Worm (Caenorhabditis elegans) whole organism, late embryonic: ENCODE measurements around the gene dhs-8.

Source experiments
- C08G9.2 ChIP-seq: sonication (generic microtip); optimal IDR thresholded peaks from 2 replicates; lab custom pipeline; 2016; ENCODE audit warnings: mild to moderate bottlenecking, missing genetic modification characterization, moderate library complexity, missing compliant biosample characterization
- C38D4.7 ChIP-seq: fragments of 200-800 bp; sonication (Bioruptor generic); optimal IDR thresholded peaks from 2 replicates; lab custom pipeline; 2018; ENCODE audit warnings: mild to moderate bottlenecking, missing genetic modification characterization, moderate library complexity, missing compliant biosample characterization
- T23F11.4 ChIP-seq: fragments of 200-800 bp; sonication (Bioruptor generic); optimal IDR thresholded peaks from 2 replicates; lab custom pipeline; 2018; ENCODE audit warnings: mild to moderate bottlenecking, missing genetic modification characterization, missing compliant biosample characterization
- ceh-18 ChIP-seq: sonication (generic microtip); optimal IDR thresholded peaks from 2 replicates; lab custom pipeline; 2016; ENCODE audit warnings: missing genetic modification characterization, missing compliant biosample characterization
- ceh-19 ChIP-seq: fragments of 200-800 bp; sonication (Bioruptor generic); optimal IDR thresholded peaks from 2 replicates; lab custom pipeline; 2018; ENCODE audit warnings: mild to moderate bottlenecking, missing genetic modification characterization, missing compliant biosample characterization
- ceh-24 ChIP-seq: sonication (generic microtip); optimal IDR thresholded peaks from 2 replicates; lab custom pipeline; 2016; ENCODE audit warnings: mild to moderate bottlenecking, missing genetic modification characterization, missing compliant biosample characterization
- ceh-31 ChIP-seq: sonication (generic microtip); optimal IDR thresholded peaks from 2 replicates; lab custom pipeline; 2016; ENCODE audit warnings: missing genetic modification characterization, missing compliant biosample characterization
- ceh-34 ChIP-seq: sonication (generic microtip); optimal IDR thresholded peaks from 2 replicates; lab custom pipeline; 2016; ENCODE audit warnings: mild to moderate bottlenecking, missing genetic modification characterization, missing compliant biosample characterization
- ceh-48 ChIP-seq: sonication (generic microtip); optimal IDR thresholded peaks from 2 replicates; lab custom pipeline; 2016; ENCODE audit warnings: missing genetic modification characterization, inconsistent platforms, missing compliant biosample characterization
- ceh-6 ChIP-seq: fragments of 200-800 bp; sonication (Bioruptor generic); optimal IDR thresholded peaks from 2 replicates; lab custom pipeline; 2018; ENCODE audit warnings: mild to moderate bottlenecking, missing genetic modification characterization, missing compliant biosample characterization
- che-1 ChIP-seq: sonication (generic microtip); optimal IDR thresholded peaks from 2 replicates; lab custom pipeline; 2016; ENCODE audit warnings: mild to moderate bottlenecking, missing genetic modification characterization, missing compliant biosample characterization
- dve-1 ChIP-seq: sonication (generic microtip); optimal IDR thresholded peaks from 2 replicates; lab custom pipeline; 2017; ENCODE audit warnings: antibody characterized with exemption, mild to moderate bottlenecking, missing genetic modification characterization, missing compliant biosample characterization
- elt-4 ChIP-seq: sonication (generic microtip); optimal IDR thresholded peaks from 2 replicates; lab custom pipeline; 2016; ENCODE audit warnings: missing genetic modification characterization, missing compliant biosample characterization
- gmeb-2 ChIP-seq: sonication (generic microtip); optimal IDR thresholded peaks from 2 replicates; lab custom pipeline; 2016; ENCODE audit warnings: missing genetic modification characterization, inconsistent platforms, missing compliant biosample characterization
- hlh-6 ChIP-seq: sonication (generic microtip); optimal IDR thresholded peaks from 2 replicates; lab custom pipeline; 2016; ENCODE audit warnings: missing genotype, missing genetic modification characterization, missing compliant biosample characterization
- nfya-1 ChIP-seq: sonication (generic microtip); optimal IDR thresholded peaks from 2 replicates; lab custom pipeline; 2017; ENCODE audit warnings: missing genetic modification characterization, mild to moderate bottlenecking, missing compliant biosample characterization, antibody characterized with exemption, moderate library complexity
- nhr-232 ChIP-seq: sonication (generic microtip); optimal IDR thresholded peaks from 2 replicates; lab custom pipeline; 2016; ENCODE audit warnings: missing genetic modification characterization, missing compliant biosample characterization
- odd-2 ChIP-seq: sonication (generic microtip); optimal IDR thresholded peaks from 2 replicates; lab custom pipeline; 2017; ENCODE audit warnings: antibody characterized with exemption, mild to moderate bottlenecking, missing genetic modification characterization, missing compliant biosample characterization
- pax-1 ChIP-seq: fragments of 150-350 bp; optimal IDR thresholded peaks from 2 replicates; lab custom pipeline; 2014; ENCODE audit warnings: missing biosample characterization, missing genetic modification characterization
- pha-2 ChIP-seq: sonication (generic microtip); optimal IDR thresholded peaks from 2 replicates; lab custom pipeline; 2017; ENCODE audit warnings: mild to moderate bottlenecking, missing genetic modification characterization, missing compliant biosample characterization
- pqm-1 ChIP-seq: sonication (generic microtip); optimal IDR thresholded peaks from 2 replicates; lab custom pipeline; 2016; ENCODE audit warnings: missing genetic modification characterization, missing compliant biosample characterization
- rnt-1 ChIP-seq: sonication (generic microtip); optimal IDR thresholded peaks from 2 replicates; lab custom pipeline; 2016; ENCODE audit warnings: missing genetic modification characterization, missing compliant biosample characterization
- sdc-2 ChIP-seq: sonication (generic microtip); optimal IDR thresholded peaks from 2 replicates; lab custom pipeline; 2016; ENCODE audit warnings: missing genotype, missing genetic modification characterization, missing compliant biosample characterization
- tbx-2 ChIP-seq: sonication (generic microtip); optimal IDR thresholded peaks from 2 replicates; lab custom pipeline; 2016; ENCODE audit warnings: missing genetic modification characterization, missing compliant biosample characterization
- unc-55 ChIP-seq: sonication (generic microtip); optimal IDR thresholded peaks from 2 replicates; lab custom pipeline; 2017; ENCODE audit warnings: missing biosample characterization, missing genetic modification reagents, missing genetic modification characterization
- zip-5 ChIP-seq: sonication (generic microtip); optimal IDR thresholded peaks from 2 replicates; lab custom pipeline; 2016; ENCODE audit warnings: missing genetic modification characterization, missing compliant biosample characterization
- ztf-16 ChIP-seq: sonication (generic microtip); optimal IDR thresholded peaks from 2 replicates; lab custom pipeline; 2017; ENCODE audit warnings: missing genetic modification characterization, missing compliant biosample characterization

dhs-8 gene

DNA sequence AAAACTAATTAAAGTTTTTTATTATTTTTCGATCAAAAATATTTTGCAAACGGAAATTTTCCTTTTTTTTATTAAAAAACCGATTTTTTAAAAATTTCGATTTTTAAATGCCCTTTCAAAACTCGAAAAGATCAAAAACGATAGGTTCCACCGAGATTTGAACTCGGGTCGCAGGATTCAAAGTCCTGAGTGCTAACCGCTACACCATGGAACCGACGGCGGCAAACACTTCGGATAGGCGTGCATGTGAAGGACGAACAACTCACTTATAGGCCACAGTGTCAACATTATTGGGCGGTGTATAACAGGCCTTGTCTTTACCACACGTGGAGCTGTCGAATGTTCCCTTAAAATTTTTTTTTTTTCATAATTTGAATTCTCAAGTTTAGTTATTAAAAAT lies 23.1 kb upstream of the dhs-8 start (continued):
- TF ChIP-seq tbx-2 (tag; lab: Kevin White, UChicago) (no peak), ceh-6 (GFP tag; lab: Kevin White, UChicago) (no peak), che-1 (tag; lab: Kevin White, UChicago) (peak; percentile 25)
- TF ChIP-seq, all 69 proteins: peak for 3

DNA sequence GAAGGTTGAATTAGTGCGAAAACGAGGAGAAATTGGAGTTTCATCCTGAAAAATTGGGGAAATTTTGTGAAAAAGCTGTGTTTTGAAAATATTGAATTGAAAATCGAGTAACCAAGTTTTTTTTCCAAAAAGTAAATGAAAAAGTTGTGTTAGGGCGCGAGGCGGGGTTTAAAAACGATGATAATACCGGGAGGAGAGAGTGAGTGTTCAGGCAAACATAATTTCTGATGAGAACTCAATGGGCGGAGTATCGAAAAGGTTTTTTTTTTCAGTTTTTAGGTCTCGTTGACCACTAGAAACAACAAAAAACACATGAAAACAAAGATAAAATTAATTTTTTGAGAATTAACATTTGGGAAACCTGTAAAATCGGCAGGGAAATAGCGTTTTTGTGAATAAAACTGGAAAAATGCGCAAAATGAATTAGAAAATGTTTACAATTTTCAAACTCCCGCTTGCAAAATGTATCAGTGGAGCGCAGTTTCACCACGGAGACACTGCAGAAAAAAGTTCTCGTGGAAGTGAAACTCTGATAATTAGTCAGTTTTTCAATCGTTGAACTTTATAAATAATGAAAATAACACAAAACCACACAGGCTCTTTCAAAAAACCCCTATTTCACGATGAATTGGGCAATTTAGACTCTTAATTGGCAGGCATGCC lies 18.1 kb upstream of the dhs-8 start, which contains the start of gene C13B4.1:
TSS of gene C13B4.1 (minus strand) at position 51 of the 663 bp plus-strand sequence.
- TF ChIP-seq C08G9.2 (peak; percentile 27), gmeb-2 (tag; lab: Kevin White, UChicago) (no peak), zip-5 (tag; lab: Kevin White, UChicago) (peak; percentile 9), tbx-2 (tag; lab: Kevin White, UChicago) (peak; percentile 38), ceh-31 (peak; percentile 16)

DNA sequence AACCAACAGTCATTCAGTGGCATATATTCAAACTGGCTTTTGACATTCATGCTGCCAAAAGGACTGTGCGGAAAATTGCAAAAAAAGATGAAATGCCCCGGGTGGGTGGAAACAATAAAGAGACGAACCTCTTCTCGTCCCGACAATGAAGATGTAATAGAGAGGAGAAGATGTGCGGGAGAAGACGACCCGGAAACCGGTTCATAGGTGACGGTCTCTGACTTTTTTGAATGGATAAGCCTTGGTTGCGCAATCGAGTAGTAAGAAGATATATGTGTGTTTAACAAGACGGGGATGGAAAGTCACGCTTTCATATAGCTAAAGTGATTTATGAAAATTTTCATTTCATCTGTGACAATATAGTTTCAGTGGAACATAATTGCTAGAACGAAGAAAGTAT lies 17.1 kb upstream of the dhs-8 start:
- TF ChIP-seq rnt-1 = no peak
- no peak for TF ChIP-seq C38D4.7 (GFP tag; lab: Kevin White, UChicago)
- TF ChIP-seq hlh-6 (tag; lab: Kevin White, UChicago) = no peak
- no peak for TF ChIP-seq pqm-1 (tag; lab: Kevin White, UChicago)
- no peak for TF ChIP-seq unc-55 (GFP tag; lab: Kevin White, UChicago)
- no peak for TF ChIP-seq ceh-31
- TF ChIP-seq ceh-18 = no peak

DNA sequence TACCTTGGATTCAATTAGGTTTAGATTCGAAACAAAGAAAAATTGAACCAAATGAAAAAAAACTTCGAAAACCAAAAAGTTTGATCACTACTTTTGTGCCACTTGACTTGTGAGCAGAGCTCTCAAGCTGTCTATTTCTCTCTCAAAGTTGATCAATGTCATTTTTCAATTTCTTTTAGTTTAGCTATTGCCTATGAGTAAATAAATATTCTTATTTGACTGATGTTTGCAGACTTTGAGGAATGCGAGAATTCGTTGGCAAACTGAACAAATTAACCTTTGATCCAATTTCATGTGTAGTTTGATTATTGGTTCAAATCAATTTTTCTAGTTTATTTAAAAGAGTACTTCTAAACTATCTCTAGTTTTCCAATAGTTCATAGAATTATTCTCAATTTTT lies 14.0 kb upstream of the dhs-8 start:
- no peak for TF ChIP-seq nhr-232
- no peak for TF ChIP-seq sdc-2
- TF ChIP-seq, all 69 proteins: peak for 0

DNA sequence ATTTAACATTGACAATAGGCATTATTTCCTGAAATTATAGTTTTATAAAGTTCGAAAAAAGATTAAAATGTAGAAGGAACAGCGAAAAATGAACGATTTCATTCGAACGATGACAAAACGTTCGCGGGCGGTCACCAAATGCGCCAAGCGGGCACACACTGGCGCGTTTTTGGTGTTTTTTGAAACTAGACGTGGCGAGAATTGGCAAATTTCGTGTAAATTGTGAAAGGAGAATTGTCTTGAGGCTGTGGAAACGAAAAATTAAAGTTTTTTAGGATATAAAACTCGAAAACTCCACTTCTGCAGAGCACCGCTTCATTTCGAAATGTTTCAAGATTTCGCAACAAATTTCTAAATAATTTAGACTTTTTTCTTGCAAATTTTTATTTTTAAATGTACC lies 9.2 kb upstream of the dhs-8 start, which contains the start of gene usp-14:
TSS of gene usp-14 (minus strand) at position 28 of the 400 bp plus-strand sequence.
- peak; percentile 25 for TF ChIP-seq ceh-31
- TF ChIP-seq pha-2 (tag; lab: Kevin White, UChicago) = no peak

DNA sequence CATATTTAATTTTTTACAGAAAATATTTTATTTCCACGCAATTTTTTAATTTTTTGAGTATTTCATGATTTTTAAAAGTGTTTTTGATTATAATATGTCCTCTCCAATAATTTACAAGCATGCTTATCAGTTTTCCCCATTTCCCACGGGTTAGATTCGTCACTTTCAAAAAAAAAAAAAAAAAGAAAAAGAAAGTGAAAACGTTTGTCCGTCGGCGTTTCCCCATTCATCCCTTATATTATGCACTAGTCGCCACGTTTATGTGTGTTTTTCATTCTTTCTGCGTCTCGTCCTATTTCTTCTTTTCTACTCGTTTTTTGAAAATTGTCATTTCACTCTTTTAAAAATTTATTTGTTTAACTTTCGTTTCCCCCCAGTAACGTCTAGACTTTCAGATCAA lies 8.4 kb upstream of the dhs-8 start, which contains the start of gene vnut-1:
TSS of gene vnut-1 (plus strand) at position 396 of the 400 bp plus-strand sequence.
- TF ChIP-seq nfya-1 (peak; percentile 4), pax-1 (tag; lab: Kevin White, UChicago) (no peak)
- TF ChIP-seq, all 69 proteins: peak for 1

DNA sequence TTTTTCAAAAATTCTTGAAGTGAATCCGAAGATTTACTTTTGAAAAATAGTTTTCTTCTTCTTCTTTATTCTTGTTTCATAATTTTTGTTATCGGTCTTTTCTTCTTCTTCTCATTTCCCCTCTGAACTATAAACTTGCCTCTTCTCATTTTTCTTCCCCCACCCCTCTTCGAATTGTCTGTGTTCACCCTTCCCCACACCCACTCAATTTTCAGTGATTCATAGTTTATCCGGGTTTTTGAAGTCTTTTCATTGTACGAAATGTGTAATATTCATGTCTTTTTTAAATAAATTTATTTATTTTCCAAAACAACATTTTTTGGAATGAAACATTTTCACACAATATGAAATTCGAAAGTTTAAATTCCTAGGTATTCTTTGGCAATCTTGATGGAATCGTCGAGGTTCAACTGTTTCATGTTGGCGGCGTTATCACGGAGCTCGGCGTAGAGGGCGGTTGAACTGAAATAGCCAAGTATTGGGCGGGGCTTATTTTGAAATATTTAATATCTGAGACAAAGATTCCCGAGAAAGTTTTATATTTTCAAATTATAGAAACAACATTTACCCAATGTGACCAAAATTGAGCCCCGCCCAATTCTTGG lies 5.1 kb upstream of the dhs-8 start:
- no peak for TF ChIP-seq elt-4 (tag; lab: Kevin White, UChicago)
- TF ChIP-seq ceh-19 (GFP tag; lab: Kevin White, UChicago) = no peak
- TF ChIP-seq pha-2 (tag; lab: Kevin White, UChicago) = no peak
- no peak for TF ChIP-seq ceh-24 (tag; lab: Kevin White, UChicago)
- TF ChIP-seq dve-1 = no peak
- TF ChIP-seq ceh-18 = no peak
- TF ChIP-seq ceh-48 (tag; lab: Kevin White, UChicago) = no peak
- TF ChIP-seq ceh-34 = no peak
- TF ChIP-seq T23F11.4 (GFP tag; lab: Kevin White, UChicago) = no peak
- no peak for TF ChIP-seq ztf-16 (tag; lab: Kevin White, UChicago)
- TF ChIP-seq odd-2 (tag; lab: Kevin White, UChicago) = no peak
